Fruit fly (Drosophila melanogaster) whole organism, wandering third instar larva: ENCODE measurements around the gene rb.
A peak's percentile ranks its signal among the peaks of the same experiment; 100 is the strongest.

Experiments used
- Abd-B ChIP-seq: fragments of >200 bp; optimal IDR thresholded peaks from 2 replicates; lab custom pipeline; 2017; ENCODE audit warnings: missing biosample characterization, missing genetic modification characterization
- CG32264 ChIP-seq: fragments of 200-800 bp; sonication (Bioruptor generic); optimal IDR thresholded peaks from 2 replicates; lab custom pipeline; 2016; ENCODE audit warnings: missing biosample characterization, missing genetic modification characterization
- CG9705 ChIP-seq: fragments of 200-800 bp; sonication (Bioruptor generic); optimal IDR thresholded peaks from 2 replicates; lab custom pipeline; 2018; ENCODE audit warnings: missing biosample characterization, mild to moderate bottlenecking, missing genetic modification characterization
- CrebA ChIP-seq: fragments of 200-800 bp; sonication (Bioruptor generic); optimal IDR thresholded peaks from 2 replicates; lab custom pipeline; 2016; ENCODE audit warnings: missing biosample characterization, mild to moderate bottlenecking, missing genetic modification characterization, borderline replicate concordance
- Dfd ChIP-seq: fragments of >200 bp; optimal IDR thresholded peaks from 2 replicates; lab custom pipeline; 2017; ENCODE audit warnings: missing biosample characterization, missing genetic modification characterization
- Dif ChIP-seq: fragments of 200-275, 200-300 bp; sonication (Bioruptor generic); optimal IDR thresholded peaks from 2 replicates; lab custom pipeline; 2018; ENCODE audit warnings: missing biosample characterization, missing genetic modification characterization; ENCODE audit not compliant: partially characterized antibody
- GATAd ChIP-seq: sonication (Bioruptor generic); optimal IDR thresholded peaks from 2 replicates; lab custom pipeline; 2016; ENCODE audit warnings: missing biosample characterization, missing genetic modification characterization
- HLH106 ChIP-seq: fragments of 200-800 bp; optimal IDR thresholded peaks from 3 replicates; lab custom pipeline; 2019; ENCODE audit warnings: missing biosample characterization, mild to moderate bottlenecking, missing genetic modification characterization, moderate library complexity
- Hnf4 ChIP-seq: fragments of 200-800 bp; sonication (Bioruptor generic); optimal IDR thresholded peaks from 2 replicates; lab custom pipeline; 2016; ENCODE audit warnings: missing biosample characterization, mild to moderate bottlenecking, missing genetic modification characterization
- Hr78 ChIP-seq: fragments of >200 bp; optimal IDR thresholded peaks from 2 replicates; lab custom pipeline; 2017; ENCODE audit warnings: missing biosample characterization, missing genetic modification characterization
- Hr83 ChIP-seq: fragments of 200-300 bp; sonication (Bioruptor generic); optimal IDR thresholded peaks from 2 replicates; lab custom pipeline; 2016; ENCODE audit warnings: missing biosample characterization, mild to moderate bottlenecking, missing genetic modification characterization, moderate library complexity; ENCODE audit not compliant: poor library complexity, severe bottlenecking
- Jra ChIP-seq: sonication (Bioruptor generic); optimal IDR thresholded peaks from 2 replicates; lab custom pipeline; 2016; ENCODE audit warnings: missing biosample characterization, missing genetic modification characterization
- Mio ChIP-seq: sonication (Bioruptor generic); optimal IDR thresholded peaks from 2 replicates; lab custom pipeline; 2016; ENCODE audit warnings: missing biosample characterization, missing genetic modification characterization
- Myc ChIP-seq: fragments of >200 bp; optimal IDR thresholded peaks from 2 replicates; lab custom pipeline; 2017
- N ChIP-seq: fragments of >200 bp; optimal IDR thresholded peaks from 2 replicates; lab custom pipeline; 2018; ENCODE audit warnings: missing biosample characterization, missing external identifiers, missing genetic modification characterization
- OdsH ChIP-seq: fragments of 200-800 bp; sonication (Bioruptor generic); optimal IDR thresholded peaks from 2 replicates; lab custom pipeline; 2016; ENCODE audit warnings: missing biosample characterization, mild to moderate bottlenecking, missing genetic modification characterization
- Rel ChIP-seq, 2 experiments: fragments of 200-800 bp; sonication (Bioruptor generic) in 1 of 2; optimal IDR thresholded peaks; 2 replicates in 1 of 2; 3 replicates in 1 of 2; lab custom pipeline; 2016 to 2019; ENCODE audit warnings: mild to moderate bottlenecking in 2 of 2, missing biosample characterization in 2 of 2, missing genetic modification characterization in 2 of 2, moderate library complexity in 1 of 2
- Sp1 ChIP-seq: fragments of 200-800 bp; sonication (Bioruptor generic); optimal IDR thresholded peaks from 3 replicates; lab custom pipeline; 2019; ENCODE audit warnings: missing biosample characterization, mild to moderate bottlenecking, missing genetic modification characterization, moderate library complexity
- Vsx2 ChIP-seq: fragments of 200-300, 225-300 bp; sonication (Bioruptor generic); optimal IDR thresholded peaks from 2 replicates; lab custom pipeline; 2018; ENCODE audit warnings: missing biosample characterization, missing genetic modification characterization; ENCODE audit not compliant: partially characterized antibody
- br ChIP-seq: fragments of 200-800 bp; sonication (Bioruptor generic); optimal IDR thresholded peaks from 2 replicates; lab custom pipeline; 2016; ENCODE audit warnings: missing biosample characterization, missing genetic modification characterization
- brk ChIP-seq: fragments of 200-800 bp; sonication (Bioruptor generic); optimal IDR thresholded peaks from 2 replicates; lab custom pipeline; 2016; ENCODE audit warnings: missing biosample characterization, mild to moderate bottlenecking, missing genetic modification characterization
- dl ChIP-seq, 2 experiments: fragments of 175-275, 200-275 bp in 1 of 2; fragments of 200-275 bp in 1 of 2; sonication (Bioruptor generic); optimal IDR thresholded peaks; lab custom pipeline; 2018; ENCODE audit warnings: mild to moderate bottlenecking in 2 of 2, missing biosample characterization in 2 of 2, missing genetic modification characterization in 2 of 2, moderate library complexity in 2 of 2; ENCODE audit not compliant: partially characterized antibody in 2 of 2, insufficient read depth in 1 of 2
- dmrt93B ChIP-seq: fragments of 200-800 bp; sonication (Bioruptor generic); optimal IDR thresholded peaks from 2 replicates; lab custom pipeline; 2018; ENCODE audit warnings: missing biosample characterization, mild to moderate bottlenecking, missing genetic modification characterization
- dsf ChIP-seq: sonication (Bioruptor generic); optimal IDR thresholded peaks from 2 replicates; lab custom pipeline; 2016; ENCODE audit warnings: missing biosample characterization, missing genetic modification characterization, borderline replicate concordance
- ey ChIP-seq: fragments of 200-800 bp; sonication (Bioruptor generic); optimal IDR thresholded peaks from 2 replicates; lab custom pipeline; 2016; ENCODE audit warnings: missing biosample characterization, missing genetic modification characterization
- foxo ChIP-seq, 2 experiments: fragments of 200-800 bp; sonication (Bioruptor generic); optimal IDR thresholded peaks; 2 replicates in 1 of 2; 3 replicates in 1 of 2; lab custom pipeline; 2016 to 2017; ENCODE audit warnings: missing biosample characterization in 2 of 2, missing genetic modification characterization in 2 of 2
- fru ChIP-seq: fragments of 200-800 bp; sonication (Bioruptor generic); optimal IDR thresholded peaks from 3 replicates; lab custom pipeline; 2016; ENCODE audit warnings: missing biosample characterization, mild to moderate bottlenecking, missing genetic modification characterization
- h ChIP-seq: fragments of 200-800 bp; sonication (Bioruptor generic); optimal IDR thresholded peaks from 3 replicates; lab custom pipeline; 2016; ENCODE audit warnings: missing biosample characterization, mild to moderate bottlenecking, missing genetic modification characterization
- jim ChIP-seq: fragments of 175-275, 200-325 bp; sonication (Bioruptor generic); optimal IDR thresholded peaks from 2 replicates; lab custom pipeline; 2016; ENCODE audit warnings: missing biosample characterization, mild to moderate bottlenecking, missing genetic modification characterization
- lola ChIP-seq: fragments of >200 bp; optimal IDR thresholded peaks from 2 replicates; lab custom pipeline; 2017; ENCODE audit warnings: missing biosample characterization, missing genetic modification characterization
- pan ChIP-seq: fragments of >200 bp; optimal IDR thresholded peaks from 2 replicates; lab custom pipeline; 2017
- psq ChIP-seq: fragments of 200-800 bp; sonication (Bioruptor generic); optimal IDR thresholded peaks from 3 replicates; lab custom pipeline; 2017; ENCODE audit warnings: missing biosample characterization, mild to moderate bottlenecking, missing genetic modification characterization, moderate library complexity
- rgr ChIP-seq: fragments of 200-800 bp; sonication (Bioruptor generic); optimal IDR thresholded peaks from 3 replicates; lab custom pipeline; 2016; ENCODE audit warnings: missing biosample characterization, mild to moderate bottlenecking, missing genetic modification characterization
- sage ChIP-seq: fragments of 200-800 bp; sonication (Bioruptor generic); optimal IDR thresholded peaks from 2 replicates; lab custom pipeline; 2016; ENCODE audit warnings: missing biosample characterization, mild to moderate bottlenecking, missing genetic modification characterization
- sv ChIP-seq: fragments of 200-800 bp; sonication (Bioruptor generic); optimal IDR thresholded peaks from 3 replicates; lab custom pipeline; 2016; ENCODE audit warnings: missing biosample characterization, missing genetic modification characterization
- tai ChIP-seq: sonication (Bioruptor generic); optimal IDR thresholded peaks from 2 replicates; lab custom pipeline; 2016; ENCODE audit warnings: missing biosample characterization, missing genetic modification characterization
- usp ChIP-seq: fragments of >200 bp; optimal IDR thresholded peaks from 2 replicates; lab custom pipeline; 2017; ENCODE audit warnings: missing biosample characterization, missing genetic modification characterization
- woc ChIP-seq: sonication (Bioruptor generic); optimal IDR thresholded peaks from 2 replicates; lab custom pipeline; 2016; ENCODE audit warnings: missing biosample characterization, mild to moderate bottlenecking, missing genetic modification characterization

The rb gene

dm6 chrX:4511575-4511974 is 28.9 kb downstream of the rb start:
- TF ChIP-seq CG9705 (no peak), Vsx2 (no peak), Hr83 (GFP tag; lab: Kevin White, UChicago) (no peak)

- TF ChIP-seq GATAd (GFP tag; lab: Kevin White, UChicago), result no peak
- peak; percentile 21 for TF ChIP-seq Dif
- no peak for TF ChIP-seq CG32264
- TF ChIP-seq fru (GFP tag; lab: Kevin White, UChicago), result no peak
- no peak for TF ChIP-seq psq (GFP tag; lab: Kevin White, UChicago)
- no peak for TF ChIP-seq Hr78 (GFP tag; lab: Kevin White, UChicago)
- peak; percentile 6 to 41 for TF ChIP-seq dl (GFP tag; optimal IDR thresholded peaks at IDR 0.05; lab: Kevin White, UChicago; ENCODE audit: insufficient read depth in 1 of 2, partially characterized antibody in 2 of 2)
Observed at dm6 chrX:4508072-4508644, 32.3 kb downstream of the rb start.

- TF ChIP-seq rgr (GFP tag; lab: Kevin White, UChicago) (peak; percentile 27), fru (GFP tag; lab: Kevin White, UChicago) (peak; percentile 4), pan (no peak), br (GFP tag; lab: Kevin White, UChicago) (peak; percentile 26), foxo (GFP tag; optimal IDR thresholded peaks at IDR 0.05; lab: Kevin White, UChicago) (peak in 1 of 2 experiments; percentile 48)
Observed at dm6 chrX:4507121-4507520, 33.3 kb downstream of the rb start.

- peak in 1 of 2 experiments; percentile 1 for TF ChIP-seq foxo (GFP tag; optimal IDR thresholded peaks at IDR 0.05; lab: Kevin White, UChicago)
- TF ChIP-seq Hnf4 (GFP tag; lab: Kevin White, UChicago), result no peak
Observed at dm6 chrX:4505318-4505717, 35.1 kb downstream of the rb start.

- TF ChIP-seq fru (GFP tag; lab: Kevin White, UChicago) (peak; percentile 48), Hr78 (GFP tag; lab: Kevin White, UChicago) (no peak), Abd-B (GFP tag; lab: Kevin White, UChicago) (no peak), dmrt93B (GFP tag; lab: Kevin White, UChicago) (peak; percentile 19), Myc (no peak), usp (GFP tag; lab: Kevin White, UChicago) (no peak), Mio (no peak), lola (no peak), OdsH (GFP tag; lab: Kevin White, UChicago) (peak; percentile 45), rgr (GFP tag; lab: Kevin White, UChicago) (peak; percentile 44), h (peak; percentile 43), Hr83 (GFP tag; lab: Kevin White, UChicago) (no peak), pan (no peak), CG9705 (no peak), HLH106 (tag; lab: Kevin White, UChicago) (peak; percentile 50), dl (GFP tag; optimal IDR thresholded peaks at IDR 0.05; lab: Kevin White, UChicago; ENCODE audit: insufficient read depth in 1 of 2, partially characterized antibody in 2 of 2) (no peak), tai (GFP tag; lab: Kevin White, UChicago) (no peak), woc (GFP tag; lab: Kevin White, UChicago) (peak; percentile 7), Dif (no peak), Vsx2 (no peak), psq (GFP tag; lab: Kevin White, UChicago) (peak; percentile 13), CrebA (GFP tag; lab: Kevin White, UChicago) (no peak), Hnf4 (GFP tag; lab: Kevin White, UChicago) (peak; percentile 32), jim (no peak), dsf (no peak), br (GFP tag; lab: Kevin White, UChicago) (peak; percentile 34), Rel (GFP tag; optimal IDR thresholded peaks at IDR 0.05; lab: Kevin White, UChicago) (no peak), Rel (tag; optimal IDR thresholded peaks at IDR 0.05; lab: Kevin White, UChicago) (no peak), sv (GFP tag; lab: Kevin White, UChicago) (no peak), Sp1 (GFP tag; lab: Kevin White, UChicago) (peak; percentile 19), brk (GFP tag; lab: Kevin White, UChicago) (no peak), CG32264 (no peak), Jra (GFP tag; lab: Kevin White, UChicago) (no peak), GATAd (GFP tag; lab: Kevin White, UChicago) (no peak), foxo (GFP tag; optimal IDR thresholded peaks at IDR 0.05; lab: Kevin White, UChicago) (peak in 1 of 2 experiments; percentile 58), Dfd (GFP tag; lab: Kevin White, UChicago) (no peak), N (no peak), ey (GFP tag; lab: Kevin White, UChicago) (peak; percentile 50), sage (GFP tag; lab: Kevin White, UChicago) (no peak)
- TF ChIP-seq, all 38 proteins: peak for 13
Observed at dm6 chrX:4503542-4503941, 36.9 kb downstream of the rb start.
